Worm (Caenorhabditis elegans): Measurements from ENCODE around the gene K07E12.2.

DNA sequence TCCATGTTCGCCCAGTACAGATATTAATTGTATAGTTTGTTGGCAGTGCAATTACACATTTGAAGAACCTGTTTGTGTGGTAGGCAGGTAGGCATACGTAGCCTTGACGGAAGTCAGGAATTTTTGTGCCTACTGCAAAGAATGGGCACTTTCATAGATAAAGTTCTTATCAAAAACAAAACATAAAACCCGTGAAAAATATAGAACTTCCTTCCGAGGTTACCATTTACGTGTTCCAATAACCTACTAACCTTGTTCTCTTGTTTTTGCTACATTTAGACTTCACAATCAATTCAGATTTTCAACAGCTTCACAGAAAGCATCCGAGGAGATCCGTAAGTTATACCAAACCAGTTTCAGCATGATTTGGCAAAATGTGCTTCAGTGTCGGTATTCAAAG, 23.8 kb upstream of the K07E12.2 start, which contains the start of gene F37A4.4:
- TF ChIP-seq ceh-13 (GFP tag; optimal IDR thresholded peaks at IDR 0.05) (no peak), ama-1 (optimal IDR thresholded peaks at IDR 0.05) (no peak), flt-1 (GFP tag; IDR thresholded peaks at IDR 0.05) (no peak), F13C5.2 (tag; optimal IDR thresholded peaks at IDR 0.05) (no peak), tbx-11 (GFP tag; IDR thresholded peaks at IDR 0.05) (no peak), hmg-4 (GFP tag; optimal IDR thresholded peaks at IDR 0.05) (no peak), ceh-36 (tag; optimal IDR thresholded peaks at IDR 0.05) (no peak), sea-1 (GFP tag; conservative IDR thresholded peaks at IDR 0.05) (no peak), pes-1 (GFP tag; IDR thresholded peaks at IDR 0.05) (no peak), hnd-1 (tag; optimal IDR thresholded peaks at IDR 0.05) (no peak)
